Fruit fly (Drosophila melanogaster): ENCODE measurements around the gene Ten-a.

Ten-a gene

dm6 chrX:12017815-12018439, 25.6 kb upstream of the Ten-a start, which contains the start of gene Chrac-16 (continued):
- TF ChIP-seq CG42726 (GFP tag; IDR thresholded peaks at IDR 0.05; ENCODE audit: partially characterized antibody) (peak; percentile 54; the same call in 1 of the 2 replicates), row (GFP tag; IDR thresholded peaks at IDR 0.05) (peak; percentile 37; the same call in 2 of the 3 replicates), CG15479 (GFP tag; optimal IDR thresholded peaks at IDR 0.05) (no peak), Sin3A (optimal IDR thresholded peaks at IDR 0.05) (peak; percentile 45), CG6791 (GFP tag; IDR thresholded peaks at IDR 0.05; ENCODE audit: partially characterized antibody) (peak; percentile 84), emc (GFP tag; optimal IDR thresholded peaks at IDR 0.05) (no peak), CG7963 (GFP tag; IDR thresholded peaks at IDR 0.05; ENCODE audit: partially characterized antibody) (peak; percentile 63; the same call in 2 of the 3 replicates), ato (GFP tag; IDR thresholded peaks at IDR 0.05; ENCODE audit: partially characterized antibody) (peak; percentile 70), CG34224 (GFP tag; IDR thresholded peaks at IDR 0.05; ENCODE audit: partially characterized antibody) (peak; percentile 61), CG14860 (GFP tag; IDR thresholded peaks at IDR 0.05; ENCODE audit: partially characterized antibody) (peak; percentile 78), MBD-R2 (GFP tag; IDR thresholded peaks at IDR 0.05) (peak; percentile 55), CoRest (tag; optimal IDR thresholded peaks at IDR 0.05) (no peak), vnd (GFP tag; IDR thresholded peaks at IDR 0.05; ENCODE audit: partially characterized antibody) (peak; percentile 80), hbn (GFP tag; IDR thresholded peaks at IDR 0.05; ENCODE audit: partially characterized antibody) (peak; percentile 62), HLH4C (GFP tag; IDR thresholded peaks at IDR 0.05; ENCODE audit: partially characterized antibody) (peak; percentile 70), BEAF-32 (GFP tag; optimal IDR thresholded peaks at IDR 0.05) (peak; percentile 74), Ets65A (GFP tag) (peak; percentile 9), tup (GFP tag; optimal IDR thresholded peaks at IDR 0.05) (no peak), lilli (GFP tag; optimal IDR thresholded peaks at IDR 0.05) (no peak), gfzf (GFP tag; optimal IDR thresholded peaks at IDR 0.05) (peak; percentile 20), amos (GFP tag; IDR thresholded peaks at IDR 0.05; ENCODE audit: partially characterized antibody) (peak; percentile 81), Scr (GFP tag; IDR thresholded peaks at IDR 0.05; ENCODE audit: partially characterized antibody) (peak; percentile 78), abd-A (tag; optimal IDR thresholded peaks at IDR 0.05) (no peak), knrl (GFP tag; IDR thresholded peaks at IDR 0.05; ENCODE audit: partially characterized antibody) (peak; percentile 80), CG14710 (tag; optimal IDR thresholded peaks at IDR 0.05) (no peak), nerfin-2 (GFP tag; IDR thresholded peaks at IDR 0.05; ENCODE audit: partially characterized antibody) (peak; percentile 69), tx (GFP tag; optimal IDR thresholded peaks at IDR 0.05) (no peak), bbx (GFP tag; IDR thresholded peaks at IDR 0.05; ENCODE audit: partially characterized antibody) (peak; percentile 86), E2f2 (GFP tag; IDR thresholded peaks at IDR 0.05) (peak; percentile 7; the same call in 1 of the 2 replicates), zen2 (GFP tag; IDR thresholded peaks at IDR 0.05; ENCODE audit: partially characterized antibody) (peak; percentile 73), Dll (GFP tag; IDR thresholded peaks at IDR 0.05; ENCODE audit: partially characterized antibody) (peak; percentile 78), Dp (GFP tag; optimal IDR thresholded peaks at IDR 0.05) (peak; percentile 11), tna (GFP tag; IDR thresholded peaks at IDR 0.05; ENCODE audit: partially characterized antibody) (peak; percentile 70), CG12744 (GFP tag; optimal IDR thresholded peaks at IDR 0.05) (no peak), Sry-δ (GFP tag; optimal IDR thresholded peaks at IDR 0.05) (peak; percentile 83)

dm6 chrX:12018440-12019101, 24.9 kb upstream of the Ten-a start, which contains the start of gene Lsm12a:
TSS of gene Lsm12a (plus strand) at chrX:12018640.
- no peak for TF ChIP-seq zfh1 (GFP tag; IDR thresholded peaks at IDR 0.05)
- no peak for TF ChIP-seq zf30C (GFP tag; optimal IDR thresholded peaks at IDR 0.05)
- no peak for TF ChIP-seq ems (GFP tag; optimal IDR thresholded peaks at IDR 0.05)
- TF ChIP-seq HHEX (GFP tag; optimal IDR thresholded peaks at IDR 0.05) = no peak
- TF ChIP-seq sd (tag; optimal IDR thresholded peaks at IDR 0.05) = no peak
- TF ChIP-seq bbx (GFP tag; IDR thresholded peaks at IDR 0.05; ENCODE audit: partially characterized antibody) = peak; percentile 75
- TF ChIP-seq CG13287 (GFP tag; IDR thresholded peaks at IDR 0.05; ENCODE audit: partially characterized antibody) = peak; percentile 27; the same call in 1 of the 2 replicates
- TF ChIP-seq scrt (GFP tag; optimal IDR thresholded peaks at IDR 0.05) = no peak
- no peak for TF ChIP-seq CG9215 (GFP tag; IDR thresholded peaks at IDR 0.05)
- TF ChIP-seq CG10267 (tag; optimal IDR thresholded peaks at IDR 0.05) = peak; percentile 37
- no peak for TF ChIP-seq CG15514 (GFP tag; optimal IDR thresholded peaks at IDR 0.05)
- TF ChIP-seq croc (GFP tag; conservative IDR thresholded peaks at IDR 0.05) = no peak
- no peak for TF ChIP-seq CG15696 (tag; optimal IDR thresholded peaks at IDR 0.05)
